Fruit fly (Drosophila melanogaster) whole organism: ENCODE data around the gene CG6638.

Source experiments
- CG8478 ChIP-seq: fragments of >200 bp; optimal IDR thresholded peaks from 2 replicates; lab custom pipeline; 2018; ENCODE audit warnings: inconsistent platforms
- Dll ChIP-seq: fragments of >200 bp; optimal IDR thresholded peaks from 2 replicates; lab custom pipeline; 2017
- EcR ChIP-seq, 2 experiments: fragments of >200 bp; optimal IDR thresholded peaks; 2 replicates each; lab custom pipeline; 2017; ENCODE audit warnings: missing biosample characterization in 2 of 2, missing genetic modification characterization in 2 of 2, missing genetic modification reagents in 2 of 2
- pan ChIP-seq: fragments of >200 bp; optimal IDR thresholded peaks from 2 replicates; lab custom pipeline; 2017

dm6 chr3L:8550836-8551235 lies 25.0 kb downstream of the CG6638 start:
- TF ChIP-seq pan (lab: Kevin White, UChicago) = no peak
- TF ChIP-seq Dll = no peak
- TF ChIP-seq EcR (GFP tag; optimal IDR thresholded peaks at IDR 0.05; lab: Kevin White, UChicago) = no peak
- TF ChIP-seq CG8478 (lab: Kevin White, UChicago) = no peak
